Fruit fly (Drosophila melanogaster) whole organism: Measurements from ENCODE around the gene mxc.

Source experiments
- CG8478 ChIP-seq: fragments of >200 bp; optimal IDR thresholded peaks from 2 replicates; lab custom pipeline; 2018; ENCODE audit warnings: inconsistent platforms
- Dll ChIP-seq: fragments of >200 bp; optimal IDR thresholded peaks from 2 replicates; lab custom pipeline; 2017
- EcR ChIP-seq, 2 experiments: fragments of >200 bp; optimal IDR thresholded peaks; 2 replicates each; lab custom pipeline; 2017; ENCODE audit warnings: missing biosample characterization in 2 of 2, missing genetic modification characterization in 2 of 2, missing genetic modification reagents in 2 of 2
- pan ChIP-seq: fragments of >200 bp; optimal IDR thresholded peaks from 2 replicates; lab custom pipeline; 2017
- psq ChIP-seq: fragments of >200 bp; optimal IDR thresholded peaks from 2 replicates; lab custom pipeline; 2017
- usp ChIP-seq: fragments of >200 bp; optimal IDR thresholded peaks from 2 replicates; lab custom pipeline; 2017; ENCODE audit warnings: missing biosample characterization, missing genetic modification characterization, mixed read lengths

Gene mxc

DNA sequence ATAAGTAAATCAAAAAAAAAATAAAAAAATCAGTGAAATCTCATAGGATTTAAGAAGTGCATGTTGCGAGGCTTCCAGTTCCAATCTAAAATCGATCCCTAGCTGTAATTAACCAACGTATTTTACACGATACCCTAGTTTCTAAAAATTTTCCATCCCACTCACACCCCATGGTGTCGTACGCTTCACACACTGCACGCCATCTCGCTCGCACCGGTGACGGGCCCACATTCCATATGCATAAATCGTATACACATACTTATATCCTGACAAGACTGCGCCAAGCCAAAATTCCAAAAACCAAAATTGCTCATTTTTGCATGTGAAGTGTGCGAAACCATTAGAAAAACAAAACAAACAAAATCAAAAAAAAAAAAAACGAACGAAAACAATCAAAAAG is 11.8 kb upstream of the mxc start:
- TF ChIP-seq EcR (GFP tag; optimal IDR thresholded peaks at IDR 0.05; lab: Kevin White, UChicago) (no peak), pan (no peak), CG8478 (lab: Kevin White, UChicago) (no peak), psq (no peak), Dll (lab: Kevin White, UChicago) (no peak), usp (GFP tag; lab: Kevin White, UChicago) (no peak)

DNA sequence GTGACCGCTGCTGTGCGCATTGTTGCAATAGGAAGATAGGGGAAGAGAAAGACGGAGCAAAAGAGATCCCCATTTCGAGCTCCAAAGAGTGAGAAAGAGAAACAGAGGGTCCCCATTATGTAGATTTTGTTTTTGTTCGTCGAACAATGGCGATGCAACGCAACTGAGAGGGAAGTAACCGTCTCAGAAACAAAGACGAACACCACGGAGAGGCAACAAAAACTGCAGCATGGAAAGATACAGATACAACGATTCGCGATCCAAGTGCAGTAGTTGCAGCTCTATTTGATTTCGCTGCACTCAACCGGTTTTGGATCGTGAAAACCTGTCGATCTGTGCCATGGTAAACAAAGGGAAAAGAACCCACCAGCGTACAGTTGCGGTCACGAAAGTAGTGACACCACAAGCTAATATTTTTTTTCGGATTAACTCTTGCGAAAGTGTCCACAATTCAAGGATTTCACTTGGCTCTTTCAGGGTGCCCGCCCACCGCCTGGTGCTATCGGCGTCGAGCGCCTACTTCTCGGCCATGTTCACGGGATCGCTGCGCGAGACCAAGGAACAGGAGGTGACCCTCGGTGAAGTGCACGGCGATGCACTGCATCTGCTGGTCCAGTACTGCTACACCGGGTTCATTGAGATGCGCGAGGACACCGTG is 8.9 kb upstream of the mxc start:
- no peak for TF ChIP-seq EcR (GFP tag; optimal IDR thresholded peaks at IDR 0.05; lab: Kevin White, UChicago)
- no peak for TF ChIP-seq psq
- no peak for TF ChIP-seq CG8478 (lab: Kevin White, UChicago)
- TF ChIP-seq pan, result no peak
- no peak for TF ChIP-seq usp (GFP tag; lab: Kevin White, UChicago)
- TF ChIP-seq Dll (lab: Kevin White, UChicago), result no peak

DNA sequence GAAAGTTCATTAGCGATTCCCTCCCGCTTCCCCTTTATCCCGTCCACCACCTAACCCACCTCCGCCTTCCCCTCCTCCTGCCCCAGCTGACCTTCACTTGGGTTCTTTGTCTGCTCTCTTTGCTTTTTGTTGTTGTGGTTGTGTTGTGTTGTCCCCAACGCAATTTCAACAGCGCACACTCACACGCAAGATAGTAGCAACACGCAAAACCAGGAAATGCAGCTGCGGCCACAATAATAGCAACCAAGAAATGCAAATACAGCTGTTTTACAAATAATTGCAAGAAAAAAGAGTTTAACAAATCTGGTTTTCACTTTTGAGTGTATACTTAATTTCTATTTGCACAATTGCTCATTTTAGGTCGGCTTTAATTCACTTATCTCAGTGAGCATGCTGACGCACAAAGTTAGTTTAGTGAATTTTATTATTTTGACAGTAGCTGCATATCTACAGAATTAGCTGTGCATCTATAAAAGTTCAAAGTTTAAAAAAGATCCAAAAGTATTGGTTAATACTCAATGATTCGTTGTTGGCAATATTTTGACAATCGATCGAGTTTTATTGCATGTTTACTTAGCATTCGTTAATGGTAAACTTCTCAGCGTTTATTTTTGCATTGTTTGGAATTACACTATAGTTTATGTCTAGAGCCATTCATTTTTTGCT is 8.1 kb upstream of the mxc start:
- no peak for TF ChIP-seq Dll (lab: Kevin White, UChicago)
- TF ChIP-seq psq, result no peak
- no peak for TF ChIP-seq usp (GFP tag; lab: Kevin White, UChicago)
- TF ChIP-seq pan, result no peak
- no peak for TF ChIP-seq EcR (GFP tag; optimal IDR thresholded peaks at IDR 0.05; lab: Kevin White, UChicago)
- TF ChIP-seq CG8478 (lab: Kevin White, UChicago), result no peak

DNA sequence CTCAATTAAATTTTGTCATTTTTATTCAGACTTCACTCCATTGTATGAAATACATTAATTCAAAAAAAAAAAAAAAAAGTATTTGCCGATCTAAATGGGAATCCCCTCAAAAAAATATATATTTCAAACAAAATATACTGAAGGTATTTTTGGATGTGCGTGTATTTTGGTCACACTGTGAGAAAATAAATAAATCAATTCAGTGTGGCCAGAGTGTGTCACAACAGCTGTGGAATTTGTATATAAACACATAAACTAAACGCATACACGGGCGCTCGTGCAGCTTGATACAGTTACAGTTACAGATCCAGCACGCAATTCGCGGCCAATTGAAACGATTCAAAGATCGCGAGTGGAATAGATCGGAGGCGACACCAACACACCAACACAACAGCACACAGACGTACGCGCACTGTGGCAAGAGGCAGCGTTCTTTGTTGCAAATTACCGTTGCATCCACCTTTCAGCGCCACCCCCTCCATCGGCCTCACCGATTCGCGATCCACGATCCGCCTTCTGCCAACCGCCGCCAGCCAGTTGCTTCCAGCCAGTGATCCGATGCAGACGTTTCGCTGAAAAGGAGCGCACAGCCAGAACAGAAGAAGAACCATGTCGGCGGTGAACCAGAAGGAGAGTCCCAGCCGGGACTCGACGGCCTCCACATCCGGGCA is 7.0 kb upstream of the mxc start, which contains the start of gene CG17754:
Gene CG17754, plus strand, starts transcription at position 260 of the 671 bp plus-strand sequence.
- peak; percentile 30 for TF ChIP-seq Dll (lab: Kevin White, UChicago)
- no peak for TF ChIP-seq psq

DNA sequence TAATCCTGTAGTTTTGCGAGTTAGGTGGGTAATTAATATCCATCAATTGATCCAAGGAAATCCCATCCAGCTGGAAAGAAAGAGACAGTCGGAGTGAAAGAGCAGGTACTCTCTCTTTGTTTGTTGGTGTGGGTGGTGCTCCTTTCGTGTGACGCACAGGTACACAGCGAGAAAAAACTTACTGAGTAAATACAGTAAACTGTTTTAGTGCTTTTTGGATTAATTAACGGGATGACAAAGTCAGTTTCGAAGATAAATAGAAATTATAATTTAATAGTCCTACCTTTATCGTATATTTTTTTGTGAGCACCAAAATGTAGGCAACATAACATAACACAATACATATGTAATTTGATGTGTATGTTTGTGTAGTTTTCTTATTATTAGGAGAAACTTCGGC is 4.8 kb upstream of the mxc start:
- TF ChIP-seq EcR (GFP tag; optimal IDR thresholded peaks at IDR 0.05; lab: Kevin White, UChicago) (no peak), CG8478 (lab: Kevin White, UChicago) (no peak), psq (no peak), Dll (lab: Kevin White, UChicago) (no peak), usp (GFP tag; lab: Kevin White, UChicago) (no peak), pan (no peak)

DNA sequence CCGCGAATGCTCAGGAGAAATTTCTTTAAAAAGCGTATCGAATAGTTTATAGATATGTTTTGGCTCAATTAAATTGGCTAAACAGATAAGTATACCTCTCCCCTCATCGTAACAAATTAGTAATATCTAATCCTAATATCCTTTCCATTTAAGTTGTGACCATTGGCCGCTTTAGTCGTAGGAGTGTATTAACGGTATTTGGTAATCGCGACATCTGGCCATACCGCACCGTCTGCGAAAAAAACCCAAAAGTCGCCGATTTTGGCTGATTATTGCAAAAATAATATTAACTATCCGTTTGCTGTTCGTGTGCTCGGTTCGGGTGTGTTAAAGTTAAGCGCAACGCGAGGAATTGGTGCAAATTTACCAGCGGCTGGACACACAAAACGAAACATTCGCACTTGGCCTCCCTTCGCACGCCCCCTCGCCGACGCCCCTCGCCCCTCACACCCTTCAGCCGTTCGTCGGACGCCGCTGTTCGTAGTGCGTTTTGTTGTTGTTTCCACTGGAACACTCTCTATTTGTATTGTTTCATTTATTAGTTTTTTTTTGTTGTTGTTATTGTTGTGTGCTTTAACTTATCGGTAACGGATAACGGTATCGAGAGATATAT is 4.0 kb upstream of the mxc start, which contains the start of the genes amx and Dsor1:
Gene amx, minus strand, starts transcription at position 166 of the 613 bp plus-strand sequence.
Gene Dsor1, plus strand, starts transcription at position 172 of the 613 bp plus-strand sequence.
- no peak for TF ChIP-seq CG8478 (lab: Kevin White, UChicago)
- TF ChIP-seq pan, result no peak
- TF ChIP-seq EcR (GFP tag; optimal IDR thresholded peaks at IDR 0.05; lab: Kevin White, UChicago), result no peak
- TF ChIP-seq usp (GFP tag; lab: Kevin White, UChicago), result no peak

DNA sequence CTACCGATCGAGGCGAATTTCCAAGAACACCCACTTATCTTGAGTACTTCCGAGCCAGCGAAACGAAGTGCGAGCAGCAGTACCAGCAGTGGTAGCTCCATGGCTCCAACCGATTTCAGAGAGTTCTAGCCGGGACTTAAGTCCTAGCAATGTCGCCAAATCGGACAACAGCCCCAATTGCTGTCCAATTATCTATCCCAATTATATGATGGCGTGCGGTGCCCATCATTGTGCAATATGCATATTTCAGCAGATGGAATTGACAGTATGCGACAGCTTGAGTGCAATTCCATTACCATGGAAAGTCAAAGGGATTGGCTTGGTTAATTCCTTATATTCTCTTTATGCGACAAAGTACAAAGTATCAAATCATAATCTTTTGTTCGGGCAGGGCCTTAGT is 6.8 kb downstream of the mxc start, which contains the start of gene Ir8a:
Gene Ir8a, minus strand, starts transcription at position 101 of the 400 bp plus-strand sequence.
- TF ChIP-seq usp (GFP tag; lab: Kevin White, UChicago) (no peak), CG8478 (lab: Kevin White, UChicago) (no peak)

DNA sequence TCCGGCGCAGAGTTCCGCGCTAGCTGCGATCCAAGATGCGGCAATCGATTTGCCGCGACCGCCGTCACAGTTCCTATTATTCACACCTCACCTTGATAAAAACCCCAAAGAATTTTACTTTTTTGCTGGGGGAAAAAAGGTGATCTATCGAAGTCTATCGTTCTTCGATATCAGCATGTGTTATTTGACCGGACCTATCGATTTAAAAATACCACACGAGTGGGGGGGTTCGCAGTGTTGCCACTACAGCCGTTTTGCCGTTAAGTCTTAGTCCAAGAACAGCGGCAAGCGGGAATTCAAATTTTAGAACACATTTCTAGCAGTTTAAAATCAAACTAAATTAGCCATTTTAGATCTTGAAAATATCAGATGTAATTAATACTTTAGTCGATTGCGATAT is 11.1 kb downstream of the mxc start, which contains the start of gene CG12121:
Gene CG12121, minus strand, starts transcription at position 180 of the 400 bp plus-strand sequence.
- no peak for TF ChIP-seq psq
- no peak for TF ChIP-seq pan
- no peak for TF ChIP-seq usp (GFP tag; lab: Kevin White, UChicago)
- TF ChIP-seq Dll (lab: Kevin White, UChicago), result no peak
- TF ChIP-seq EcR (GFP tag; optimal IDR thresholded peaks at IDR 0.05; lab: Kevin White, UChicago), result no peak
- TF ChIP-seq CG8478 (lab: Kevin White, UChicago), result no peak

DNA sequence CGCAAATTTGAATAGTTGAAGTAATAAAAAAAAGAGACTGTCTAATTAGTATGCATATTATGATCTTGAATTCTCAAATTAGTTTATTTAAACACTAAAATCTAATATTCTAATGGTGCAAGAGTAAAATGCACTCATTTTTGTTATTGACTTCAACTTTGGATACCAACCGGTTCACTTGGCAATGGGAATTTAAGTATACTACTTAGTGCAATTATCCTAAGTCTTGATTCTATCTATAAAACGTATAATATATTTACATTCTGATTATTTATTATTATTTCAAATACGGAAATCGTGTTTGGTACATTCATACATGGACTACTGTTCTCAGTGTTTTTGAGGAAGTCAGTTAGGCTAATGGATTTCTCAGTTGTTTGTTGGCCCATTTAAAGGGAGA is 16.4 kb downstream of the mxc start, which contains the start of gene Gr8a:
Gene Gr8a, plus strand, starts transcription at position 301 of the 400 bp plus-strand sequence.
- TF ChIP-seq EcR (GFP tag; optimal IDR thresholded peaks at IDR 0.05; lab: Kevin White, UChicago) (no peak), usp (GFP tag; lab: Kevin White, UChicago) (no peak), Dll (lab: Kevin White, UChicago) (no peak), CG8478 (lab: Kevin White, UChicago) (no peak), pan (no peak), psq (no peak)

DNA sequence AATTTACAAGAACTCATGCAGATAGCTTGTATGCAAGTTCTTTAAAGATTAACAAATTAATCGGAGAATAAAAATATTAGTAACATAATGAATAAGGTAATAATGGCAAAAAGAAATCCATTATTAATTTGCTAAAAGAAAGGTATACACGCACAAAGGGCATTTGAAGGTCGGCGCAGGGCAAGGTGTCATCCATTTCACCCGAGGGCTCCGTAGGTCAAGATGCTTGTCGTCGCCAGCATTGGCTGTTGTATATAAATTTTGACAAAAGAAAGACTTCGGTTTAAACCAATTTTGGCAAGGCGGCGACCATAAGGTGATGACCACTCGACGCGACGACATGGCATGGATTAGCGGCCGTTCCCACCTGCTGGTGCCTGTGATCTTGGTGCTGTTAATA is 18.1 kb downstream of the mxc start, which contains the start of gene CG15370:
Gene CG15370, plus strand, starts transcription at position 301 of the 400 bp plus-strand sequence.
- TF ChIP-seq pan, result no peak
- no peak for TF ChIP-seq usp (GFP tag; lab: Kevin White, UChicago)
- no peak for TF ChIP-seq Dll (lab: Kevin White, UChicago)
- no peak for TF ChIP-seq EcR (GFP tag; optimal IDR thresholded peaks at IDR 0.05; lab: Kevin White, UChicago)
- TF ChIP-seq psq, result no peak
- no peak for TF ChIP-seq CG8478 (lab: Kevin White, UChicago)

DNA sequence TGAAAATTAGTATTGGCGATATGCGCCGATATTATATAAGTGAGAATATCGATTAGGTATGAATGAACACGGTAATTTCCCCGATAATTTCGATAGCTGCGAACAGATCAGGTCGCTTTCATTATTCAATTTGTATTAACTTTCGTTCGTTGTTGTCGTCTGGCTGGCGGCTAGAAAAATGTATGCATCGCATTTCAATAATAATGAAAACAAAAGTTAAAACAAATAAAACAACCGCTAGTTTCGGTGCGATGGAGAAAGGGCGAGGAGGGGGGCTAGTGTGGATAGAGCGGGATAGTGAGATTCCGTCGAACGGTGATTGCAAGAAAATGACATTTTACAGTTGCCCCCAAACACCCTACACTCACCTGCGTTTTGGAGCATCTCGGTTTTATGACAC is 18.8 kb downstream of the mxc start:
- no peak for TF ChIP-seq EcR (GFP tag; optimal IDR thresholded peaks at IDR 0.05; lab: Kevin White, UChicago)
- no peak for TF ChIP-seq Dll (lab: Kevin White, UChicago)
- no peak for TF ChIP-seq pan
- TF ChIP-seq psq, result no peak
- TF ChIP-seq CG8478 (lab: Kevin White, UChicago), result no peak
- TF ChIP-seq usp (GFP tag; lab: Kevin White, UChicago), result no peak
